Fruit fly (Drosophila melanogaster): ENCODE measurements around the gene CG33688.

Gene CG33688

dm6 chr3L:16196588-16197183 lies 2.3 kb upstream of the CG33688 start:
- no peak for TF ChIP-seq noc (tag; optimal IDR thresholded peaks at IDR 0.05)

dm6 chr3L:16197450-16197918 lies 1.5 kb upstream of the CG33688 start, which contains the start of gene CG33687:
CG33687 (plus strand) TSS chr3L:16197868.
- TF ChIP-seq noc (tag; optimal IDR thresholded peaks at IDR 0.05) = no peak

- no peak for TF ChIP-seq noc (tag; optimal IDR thresholded peaks at IDR 0.05)
Observed at dm6 chr3L:16199929-16200328, 909 bp downstream of the CG33688 start, which contains the start of gene CG33689. CG33689 (plus strand) TSS chr3L:16200229.

dm6 chr3L:16201028-16201427 lies 2.0 kb downstream of the CG33688 start, which contains the start of gene dls:
dls (plus strand) TSS chr3L:16201328.
- TF ChIP-seq noc (tag; optimal IDR thresholded peaks at IDR 0.05) = no peak

- TF ChIP-seq noc (tag; optimal IDR thresholded peaks at IDR 0.05) = peak; percentile 64
Observed at dm6 chr3L:16202550-16202949, 3.5 kb downstream of the CG33688 start.

- peak; percentile 87 for TF ChIP-seq noc (tag; optimal IDR thresholded peaks at IDR 0.05)
Observed at dm6 chr3L:16203236-16203635, 4.2 kb downstream of the CG33688 start.

dm6 chr3L:16204128-16204527 lies 5.1 kb downstream of the CG33688 start:
- no peak for TF ChIP-seq noc (tag; optimal IDR thresholded peaks at IDR 0.05)

- no peak for TF ChIP-seq noc (tag; optimal IDR thresholded peaks at IDR 0.05)
Observed at dm6 chr3L:16208053-16208838, 9.2 kb downstream of the CG33688 start.

- TF ChIP-seq noc (tag; optimal IDR thresholded peaks at IDR 0.05) = no peak
Observed at dm6 chr3L:16208839-16209612, 10.0 kb downstream of the CG33688 start.

- TF ChIP-seq noc (tag; optimal IDR thresholded peaks at IDR 0.05) = no peak
Observed at dm6 chr3L:16209641-16210040, 10.6 kb downstream of the CG33688 start.

- TF ChIP-seq noc (tag; optimal IDR thresholded peaks at IDR 0.05) = no peak
Observed at dm6 chr3L:16211156-16211935, 12.3 kb downstream of the CG33688 start.

- no peak for TF ChIP-seq noc (tag; optimal IDR thresholded peaks at IDR 0.05)
Observed at dm6 chr3L:16211936-16212287, 12.9 kb downstream of the CG33688 start.

dm6 chr3L:16213201-16213600 lies 14.2 kb downstream of the CG33688 start:
- no peak for TF ChIP-seq noc (tag; optimal IDR thresholded peaks at IDR 0.05)

dm6 chr3L:16214533-16215207 lies 15.7 kb downstream of the CG33688 start:
- TF ChIP-seq noc (tag; optimal IDR thresholded peaks at IDR 0.05) = no peak

dm6 chr3L:16215411-16215810 lies 16.4 kb downstream of the CG33688 start:
- no peak for TF ChIP-seq noc (tag; optimal IDR thresholded peaks at IDR 0.05)

Measured in whole organism, larva.